Worm (Caenorhabditis elegans): ENCODE measurements around the gene clec-86.

- TF ChIP-seq aly-2 (tag; optimal IDR thresholded peaks at IDR 0.05) = no peak
- no peak for TF ChIP-seq unc-130 (GFP tag; optimal IDR thresholded peaks at IDR 0.05)
- no peak for TF ChIP-seq unc-62 (GFP tag; optimal IDR thresholded peaks at IDR 0.05 in 1 of 2)
- no peak for TF ChIP-seq unc-62 (tag; optimal IDR thresholded peaks at IDR 0.05)
Measured at ce11 chrX:7096349-7096748, 43.3 kb upstream of the clec-86 start, which contains the start of gene C36B7.5.

Data from whole organism, L4 larva.